Fruit fly (Drosophila melanogaster) whole organism, embryonic: ENCODE measurements around the gene Ctr1A.
A peak's percentile ranks its signal among the peaks of the same experiment; 100 is the strongest.

Experiments used
- Antp ChIP-seq: fragments of 200-800 bp; sonication (Bioruptor generic); optimal IDR thresholded peaks from 3 replicates; lab custom pipeline; 2016; ENCODE audit warnings: missing biosample characterization, missing genetic modification characterization
- BEAF-32 ChIP-seq: fragments of 200-800 bp; sonication (Bioruptor generic); optimal IDR thresholded peaks from 3 replicates; lab custom pipeline; 2017; ENCODE audit warnings: missing biosample characterization, missing genetic modification characterization, mild to moderate bottlenecking, moderate library complexity, missing genetic modification reagents
- Bteb2 ChIP-seq: fragments of 200-800 bp; sonication (Bioruptor generic); optimal IDR thresholded peaks from 2 replicates; lab custom pipeline; 2016; ENCODE audit warnings: missing biosample characterization, missing genetic modification characterization
- CG12744 ChIP-seq: fragments of 200-800 bp; sonication (Bioruptor generic); optimal IDR thresholded peaks from 2 replicates; lab custom pipeline; 2016; ENCODE audit warnings: missing biosample characterization, missing genetic modification characterization
- CG13296 ChIP-seq: fragments of 200-800 bp; sonication (Bioruptor generic); optimal IDR thresholded peaks from 3 replicates; lab custom pipeline; 2018; ENCODE audit warnings: missing biosample characterization, mild to moderate bottlenecking, missing genetic modification characterization
- CG13624 ChIP-seq: fragments of 200-800 bp; sonication (Bioruptor generic); optimal IDR thresholded peaks from 2 replicates; lab custom pipeline; 2016; ENCODE audit warnings: missing biosample characterization, missing genetic modification characterization
- CG13775 ChIP-seq: fragments of 200-800 bp; sonication (Bioruptor generic); optimal IDR thresholded peaks from 3 replicates; lab custom pipeline; 2017; ENCODE audit warnings: missing biosample characterization, mild to moderate bottlenecking, missing genetic modification characterization
- CG14965 ChIP-seq: fragments of 200-800 bp; sonication (Bioruptor generic); optimal IDR thresholded peaks from 2 replicates; lab custom pipeline; 2016; ENCODE audit warnings: missing biosample characterization, missing genetic modification characterization, borderline replicate concordance
- CG15696 ChIP-seq: fragments of 200-800 bp; sonication (Bioruptor generic); optimal IDR thresholded peaks from 2 replicates; lab custom pipeline; 2019; ENCODE audit warnings: missing biosample characterization, mild to moderate bottlenecking, missing genetic modification characterization, moderate library complexity
- CG17186 ChIP-seq: fragments of 200-800 bp; sonication (Bioruptor generic); optimal IDR thresholded peaks from 3 replicates; lab custom pipeline; 2017; ENCODE audit warnings: missing biosample characterization, missing genetic modification reagents, missing genetic modification characterization
- CG17385 ChIP-seq: fragments of 200-800 bp; sonication (Bioruptor generic); optimal IDR thresholded peaks from 3 replicates; lab custom pipeline; 2018; ENCODE audit warnings: missing biosample characterization, mild to moderate bottlenecking, missing genetic modification characterization
- CG17568 ChIP-seq: fragments of 200-800 bp; sonication (Bioruptor generic); optimal IDR thresholded peaks from 2 replicates; lab custom pipeline; 2018; ENCODE audit warnings: missing biosample characterization, mild to moderate bottlenecking, missing genetic modification characterization, moderate library complexity
- CG18619 ChIP-seq: fragments of 200-800 bp; sonication (Bioruptor generic); optimal IDR thresholded peaks from 3 replicates; lab custom pipeline; 2017; ENCODE audit warnings: missing biosample characterization, mild to moderate bottlenecking, missing genetic modification characterization
- CG2202 ChIP-seq: fragments of 200-800 bp; sonication (Bioruptor generic); optimal IDR thresholded peaks from 2 replicates; lab custom pipeline; 2018; ENCODE audit warnings: missing biosample characterization, mild to moderate bottlenecking, missing genetic modification characterization
- CG30431 ChIP-seq: fragments of 200-800 bp; sonication (Bioruptor generic); optimal IDR thresholded peaks from 2 replicates; lab custom pipeline; 2017; ENCODE audit warnings: missing biosample characterization, missing genetic modification characterization
- CG3163 ChIP-seq: fragments of 200-800 bp; sonication (Bioruptor generic); optimal IDR thresholded peaks from 3 replicates; lab custom pipeline; 2016; ENCODE audit warnings: missing biosample characterization, missing genetic modification characterization
- CG32772 ChIP-seq: fragments of 200-800 bp; sonication (Bioruptor generic); IDR thresholded peaks from 2 replicates; pipeline ENCODE4 v1.3.6; 2022; ENCODE audit warnings: missing biosample characterization, missing genetic modification characterization
- CG34376 ChIP-seq: fragments of 200-800 bp; sonication (Bioruptor generic); optimal IDR thresholded peaks from 2 replicates; lab custom pipeline; 2018; ENCODE audit warnings: missing biosample characterization, mild to moderate bottlenecking, missing genetic modification characterization
- CG4424 ChIP-seq: fragments of 200-800 bp; sonication (Bioruptor generic); optimal IDR thresholded peaks from 3 replicates; lab custom pipeline; 2016; ENCODE audit warnings: missing biosample characterization, missing genetic modification characterization
- CG7987 ChIP-seq: fragments of 200-800 bp; sonication (Bioruptor generic); optimal IDR thresholded peaks from 2 replicates; lab custom pipeline; 2018; ENCODE audit warnings: missing biosample characterization, mild to moderate bottlenecking, missing genetic modification characterization, moderate library complexity
- D19A ChIP-seq: fragments of 200-800 bp; optimal IDR thresholded peaks from 3 replicates; lab custom pipeline; 2019; ENCODE audit warnings: missing biosample characterization, mild to moderate bottlenecking, missing genetic modification characterization, moderate library complexity
- Doc2 ChIP-seq: fragments of 200-800 bp; sonication (Bioruptor generic); IDR thresholded peaks from 2 replicates; pipeline ENCODE4 v1.3.6; 2022; ENCODE audit warnings: missing biosample characterization, missing genetic modification characterization
- Fer2 ChIP-seq: fragments of 200-800 bp; sonication (Bioruptor generic); optimal IDR thresholded peaks from 2 replicates; lab custom pipeline; 2018; ENCODE audit warnings: missing biosample characterization, mild to moderate bottlenecking, missing genetic modification characterization, moderate library complexity
- Fer3 ChIP-seq: fragments of 200-800 bp; sonication (Bioruptor generic); optimal IDR thresholded peaks from 2 replicates; lab custom pipeline; 2018; ENCODE audit warnings: missing biosample characterization, mild to moderate bottlenecking, missing genetic modification characterization, moderate library complexity
- HLH54F ChIP-seq: fragments of 200-800 bp; sonication (Bioruptor generic); optimal IDR thresholded peaks from 3 replicates; lab custom pipeline; 2016; ENCODE audit warnings: missing biosample characterization, missing genetic modification characterization
- MESR4 ChIP-seq: fragments of 200-800 bp; sonication (Bioruptor generic); optimal IDR thresholded peaks from 2 replicates; lab custom pipeline; 2018; ENCODE audit warnings: missing biosample characterization, mild to moderate bottlenecking, missing genetic modification characterization, moderate library complexity
- Nf-YC ChIP-seq: fragments of 200-800 bp; optimal IDR thresholded peaks from 3 replicates; lab custom pipeline; 2019; ENCODE audit warnings: missing biosample characterization, mild to moderate bottlenecking, missing genetic modification characterization, moderate library complexity
- Ravus ChIP-seq: fragments of 200-800 bp; sonication (Bioruptor generic); IDR thresholded peaks from 2 replicates; pipeline ENCODE4 v1.3.6; 2022; ENCODE audit warnings: missing biosample characterization, missing genetic modification characterization
- Sox102F ChIP-seq: fragments of 200-800 bp; sonication (Bioruptor generic); optimal IDR thresholded peaks from 2 replicates; lab custom pipeline; 2018; ENCODE audit warnings: missing biosample characterization, mild to moderate bottlenecking, missing genetic modification characterization, moderate library complexity
- Usf ChIP-seq: fragments of 200-800 bp; sonication (Bioruptor generic); optimal IDR thresholded peaks from 2 replicates; lab custom pipeline; 2017; ENCODE audit warnings: missing genotype, missing biosample characterization, missing genetic modification characterization
- Xrp1 ChIP-seq: fragments of 200-800 bp; sonication (Bioruptor generic); IDR thresholded peaks from 2 replicates; pipeline ENCODE4 v1.3.6; 2022; ENCODE audit warnings: missing biosample characterization, missing genetic modification characterization
- YL-1 ChIP-seq: fragments of 200-800 bp; sonication (Bioruptor generic); optimal IDR thresholded peaks from 3 replicates; lab custom pipeline; 2017; ENCODE audit warnings: missing biosample characterization, mild to moderate bottlenecking, missing genetic modification characterization
- ci ChIP-seq: fragments of 200-800 bp; sonication (Bioruptor generic); IDR thresholded peaks from 3 replicates; pipeline ENCODE4 v1.3.6; 2022; ENCODE audit warnings: missing biosample characterization, missing genetic modification characterization
- exex ChIP-seq: fragments of 200-800 bp; sonication (Bioruptor generic); optimal IDR thresholded peaks from 4 replicates; lab custom pipeline; 2018; ENCODE audit warnings: missing biosample characterization, mild to moderate bottlenecking, missing genetic modification characterization, moderate library complexity
- eyg ChIP-seq: fragments of 200-800 bp; sonication (Bioruptor generic); optimal IDR thresholded peaks from 3 replicates; lab custom pipeline; 2016; ENCODE audit warnings: missing biosample characterization, missing genetic modification characterization
- fd96Cb ChIP-seq: fragments of 200-800 bp; sonication (Bioruptor generic); optimal IDR thresholded peaks from 2 replicates; lab custom pipeline; 2018; ENCODE audit warnings: missing biosample characterization, mild to moderate bottlenecking, missing genetic modification characterization, moderate library complexity
- gcm2 ChIP-seq: fragments of 200-800 bp; sonication (Bioruptor generic); optimal IDR thresholded peaks from 2 replicates; lab custom pipeline; 2016; ENCODE audit warnings: missing biosample characterization, missing genetic modification characterization
- grau ChIP-seq: fragments of 200-800 bp; optimal IDR thresholded peaks from 3 replicates; lab custom pipeline; 2019; ENCODE audit warnings: missing biosample characterization, mild to moderate bottlenecking, missing genetic modification characterization, moderate library complexity
- gsb-n ChIP-seq: fragments of 200-800 bp; sonication (Bioruptor generic); optimal IDR thresholded peaks from 3 replicates; lab custom pipeline; 2018; ENCODE audit warnings: missing biosample characterization, mild to moderate bottlenecking, missing genetic modification characterization
- ind ChIP-seq: fragments of 200-800 bp; sonication (Bioruptor generic); optimal IDR thresholded peaks from 3 replicates; lab custom pipeline; 2016; ENCODE audit warnings: missing biosample characterization, missing genetic modification characterization
- jumu ChIP-seq: fragments of 200-800 bp; sonication (Bioruptor generic); optimal IDR thresholded peaks from 3 replicates; lab custom pipeline; 2016; ENCODE audit warnings: missing biosample characterization, missing genetic modification characterization
- lov ChIP-seq, 2 experiments: fragments of 200-800 bp in 1 of 2; fragments of >200 bp in 1 of 2; sonication (Bioruptor generic) in 1 of 2; IDR thresholded peaks in 1 of 2; optimal IDR thresholded peaks in 1 of 2; 2 replicates in 1 of 2; 3 replicates in 1 of 2; pipeline versions ENCODE4 v1.3.6 to Lab custom; 2017 to 2022; ENCODE audit warnings: missing biosample characterization in 1 of 2, missing genetic modification characterization in 1 of 2
- odd ChIP-seq: fragments of 200-800 bp; sonication (Bioruptor generic); optimal IDR thresholded peaks from 2 replicates; lab custom pipeline; 2017; ENCODE audit warnings: missing biosample characterization, mild to moderate bottlenecking, missing genetic modification characterization
- peb ChIP-seq: fragments of 200-800 bp; sonication (Bioruptor generic); IDR thresholded peaks from 2 replicates; pipeline ENCODE4 v1.3.6; 2022; ENCODE audit warnings: missing biosample characterization, missing genetic modification characterization
- pros ChIP-seq: fragments of 200-800 bp; sonication (Bioruptor generic); optimal IDR thresholded peaks from 3 replicates; lab custom pipeline; 2019; ENCODE audit warnings: missing biosample characterization, mild to moderate bottlenecking, missing genetic modification characterization, moderate library complexity
- pum ChIP-seq: fragments of 200-800 bp; sonication (Bioruptor generic); optimal IDR thresholded peaks from 2 replicates; lab custom pipeline; 2016; ENCODE audit warnings: missing biosample characterization, missing genetic modification characterization
- row ChIP-seq: fragments of 200-800 bp; sonication (Bioruptor generic); IDR thresholded peaks from 3 replicates; pipeline ENCODE4 v1.3.6; 2022; ENCODE audit warnings: missing biosample characterization, missing genetic modification characterization
- sima ChIP-seq: fragments of 200-800 bp; sonication (Bioruptor generic); optimal IDR thresholded peaks from 2 replicates; lab custom pipeline; 2016; ENCODE audit warnings: missing biosample characterization, missing genetic modification characterization
- vfl ChIP-seq: fragments of 200-800 bp; sonication (Bioruptor generic); optimal IDR thresholded peaks from 2 replicates; lab custom pipeline; 2016; ENCODE audit warnings: missing biosample characterization, missing genetic modification characterization
- zen ChIP-seq: fragments of 200-800 bp; sonication (Bioruptor generic); optimal IDR thresholded peaks from 3 replicates; lab custom pipeline; 2018; ENCODE audit warnings: missing biosample characterization, mild to moderate bottlenecking, missing genetic modification characterization, moderate library complexity
- zen2 ChIP-seq: fragments of 200-800 bp; sonication (Bioruptor generic); IDR thresholded peaks from 3 replicates; pipeline ENCODE4 v1.3.6; 2022; ENCODE audit warnings: missing biosample characterization, missing genetic modification characterization; ENCODE audit not compliant: partially characterized antibody

Ctr1A gene

DNA sequence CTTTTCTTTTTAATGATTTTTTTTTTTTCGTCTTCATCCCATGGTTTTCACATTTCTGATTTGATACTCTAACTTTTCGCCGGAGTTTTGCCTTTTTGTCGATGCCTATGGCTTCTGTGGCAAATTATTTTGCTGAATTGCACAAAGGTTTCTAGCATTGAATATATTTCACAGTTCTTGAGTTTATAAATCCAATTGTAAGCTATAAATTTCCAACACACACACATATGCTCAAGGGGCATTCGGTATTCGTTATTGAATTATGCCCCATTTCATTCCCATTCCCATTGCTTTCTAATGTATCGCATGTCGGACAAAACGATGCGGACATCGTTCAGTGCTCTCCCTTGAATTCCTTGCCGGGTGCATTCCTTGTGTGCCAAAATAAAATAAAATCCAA lies 46.0 kb upstream of the Ctr1A start (continued):
- TF ChIP-seq pros (GFP tag; lab: Kevin White, UChicago), result no peak
- TF ChIP-seq zen2 (GFP tag; lab: Robert Waterston, UW), result no peak
- TF ChIP-seq row (GFP tag; lab: Robert Waterston, UW), result peak; percentile 77
- TF ChIP-seq gsb-n (tag; lab: Kevin White, UChicago), result peak; percentile 21
- TF ChIP-seq jumu (GFP tag; lab: Kevin White, UChicago), result peak; percentile 66
- peak; percentile 61 for TF ChIP-seq fd96Cb (tag; lab: Kevin White, UChicago)
- TF ChIP-seq Xrp1 (GFP tag; lab: Robert Waterston, UW), result peak; percentile 84
- TF ChIP-seq CG13624 (GFP tag; lab: Kevin White, UChicago), result no peak
- TF ChIP-seq pum (GFP tag; lab: Kevin White, UChicago), result peak; percentile 71
- TF ChIP-seq Antp (GFP tag; lab: Kevin White, UChicago), result peak; percentile 71
- TF ChIP-seq zen, result no peak
- no peak for TF ChIP-seq CG12744 (GFP tag; lab: Kevin White, UChicago)
- peak; percentile 31 for TF ChIP-seq CG15696
- TF ChIP-seq ind, result peak; percentile 22
- no peak for TF ChIP-seq lov (optimal IDR thresholded peaks at IDR 0.05; lab: Kevin White, UChicago)
- TF ChIP-seq lov (GFP tag; IDR thresholded peaks at IDR 0.05; lab: Robert Waterston, UW), result no peak
- no peak for TF ChIP-seq CG17568 (GFP tag; lab: Kevin White, UChicago)
- no peak for TF ChIP-seq YL-1 (GFP tag; lab: Kevin White, UChicago)
- TF ChIP-seq CG3163 (GFP tag; lab: Kevin White, UChicago), result no peak
- TF ChIP-seq eyg (GFP tag; lab: Kevin White, UChicago), result no peak
- TF ChIP-seq CG30431, result no peak
- TF ChIP-seq Fer3, result peak; percentile 1
- TF ChIP-seq gcm2, result no peak
- TF ChIP-seq CG14965, result no peak
- TF ChIP-seq D19A (tag; lab: Kevin White, UChicago), result peak; percentile 98
- no peak for TF ChIP-seq CG7987 (GFP tag; lab: Kevin White, UChicago)
- no peak for TF ChIP-seq vfl (GFP tag; lab: Kevin White, UChicago)
- no peak for TF ChIP-seq Ravus
- TF ChIP-seq CG32772, result peak; percentile 74
- TF ChIP-seq sima (GFP tag; lab: Kevin White, UChicago), result no peak
- TF ChIP-seq CG2202 (tag; lab: Kevin White, UChicago), result no peak
- TF ChIP-seq Doc2 (GFP tag; lab: Robert Waterston, UW), result no peak
- no peak for TF ChIP-seq CG34376 (GFP tag; lab: Kevin White, UChicago)
- TF ChIP-seq odd (GFP tag; lab: Kevin White, UChicago), result no peak
- TF ChIP-seq CG17186 (GFP tag; lab: Kevin White, UChicago), result no peak
- no peak for TF ChIP-seq CG13296
- TF ChIP-seq peb, result peak; percentile 44; the same call in 1 of the 2 replicates
- no peak for TF ChIP-seq MESR4 (GFP tag; lab: Kevin White, UChicago)
- no peak for TF ChIP-seq CG13775 (GFP tag; lab: Kevin White, UChicago)
- peak; percentile 69 for TF ChIP-seq Sox102F (GFP tag; lab: Kevin White, UChicago)
- no peak for TF ChIP-seq exex
- peak; percentile 86 for TF ChIP-seq ci
- no peak for TF ChIP-seq HLH54F (GFP tag; lab: Kevin White, UChicago)
- TF ChIP-seq CG4424 (GFP tag; lab: Kevin White, UChicago), result peak; percentile 44
- no peak for TF ChIP-seq Fer2 (tag; lab: Kevin White, UChicago)
- no peak for TF ChIP-seq Bteb2
- TF ChIP-seq CG17385, result peak; percentile 17
- TF ChIP-seq Nf-YC (tag; lab: Kevin White, UChicago), result no peak
- no peak for TF ChIP-seq CG18619
- TF ChIP-seq Usf (GFP tag; lab: Kevin White, UChicago), result no peak
- no peak for TF ChIP-seq BEAF-32 (GFP tag; lab: Kevin White, UChicago)
- peak; percentile 38 for TF ChIP-seq grau (tag; lab: Kevin White, UChicago)
